Fruit fly (Drosophila melanogaster): ENCODE data around the gene CG6225.

DNA sequence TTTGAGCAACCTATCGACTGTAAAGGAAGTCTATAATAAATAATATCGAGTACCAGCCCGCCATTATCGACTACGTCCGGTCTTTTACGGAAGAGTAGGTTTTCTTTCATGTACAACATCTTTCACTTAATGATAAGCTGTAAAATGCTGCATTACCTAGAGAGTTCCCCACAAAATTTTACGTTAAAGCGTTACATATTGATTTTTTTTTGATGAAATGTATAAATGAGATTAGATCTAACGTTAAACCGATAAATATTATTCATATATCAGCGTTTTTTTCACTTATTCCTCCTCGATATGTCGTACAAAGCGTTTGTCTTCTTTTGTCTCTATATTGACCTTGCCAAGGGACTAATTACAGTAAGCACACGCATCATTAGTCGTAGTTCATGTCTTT, 19.8 kb upstream of the CG6225 start, which contains the start of gene CG11598:
- TF ChIP-seq Sin3A (optimal IDR thresholded peaks at IDR 0.05) (no peak), insv (optimal IDR thresholded peaks at IDR 0.05) (no peak), psq (optimal IDR thresholded peaks at IDR 0.05) (no peak), ttk (optimal IDR thresholded peaks at IDR 0.05) (no peak), h (optimal IDR thresholded peaks at IDR 0.05) (no peak), Myc (optimal IDR thresholded peaks at IDR 0.05) (no peak)
